Worm (Caenorhabditis elegans) whole organism, mixed stage, embryonic: Measurements from ENCODE around the gene srw-60.
A peak's percentile ranks its signal among the peaks of the same experiment; 100 is the strongest.

Experiments
- blmp-1 ChIP-seq: fragments of 150-350 bp; optimal IDR thresholded peaks from 2 replicates; lab custom pipeline; 2014; ENCODE audit warnings: missing biosample characterization, missing genetic modification characterization
- flh-1 ChIP-seq: fragments of 200-800 bp; sonication (Bioruptor generic); optimal IDR thresholded peaks from 2 replicates; lab custom pipeline; 2018; ENCODE audit warnings: mild to moderate bottlenecking, missing genetic modification characterization, moderate library complexity, missing compliant biosample characterization
- lin-13 ChIP-seq: fragments of 150-350 bp; optimal IDR thresholded peaks from 2 replicates; lab custom pipeline; 2014; ENCODE audit warnings: missing biosample characterization, missing genetic modification characterization
- mep-1 ChIP-seq: fragments of 150-350 bp; optimal IDR thresholded peaks from 2 replicates; lab custom pipeline; 2017; ENCODE audit warnings: missing biosample characterization, missing genetic modification reagents, missing genetic modification characterization, inconsistent platforms
- nhr-28 ChIP-seq: fragments of 150-350 bp; optimal IDR thresholded peaks from 2 replicates; lab custom pipeline; 2014; ENCODE audit warnings: missing biosample characterization, missing genetic modification characterization
- nhr-76 ChIP-seq: sonication (generic microtip); optimal IDR thresholded peaks from 2 replicates; lab custom pipeline; 2017; ENCODE audit warnings: missing biosample characterization, missing genetic modification characterization
- unc-39 ChIP-seq: fragments of 150-350 bp; optimal IDR thresholded peaks from 2 replicates; lab custom pipeline; 2014; ENCODE audit warnings: missing biosample characterization, missing genetic modification characterization
- unc-62 ChIP-seq: fragments of 150-350 bp; optimal IDR thresholded peaks from 2 replicates; lab custom pipeline; 2014; ENCODE audit warnings: missing biosample characterization, missing genetic modification reagents, missing genetic modification characterization

DNA sequence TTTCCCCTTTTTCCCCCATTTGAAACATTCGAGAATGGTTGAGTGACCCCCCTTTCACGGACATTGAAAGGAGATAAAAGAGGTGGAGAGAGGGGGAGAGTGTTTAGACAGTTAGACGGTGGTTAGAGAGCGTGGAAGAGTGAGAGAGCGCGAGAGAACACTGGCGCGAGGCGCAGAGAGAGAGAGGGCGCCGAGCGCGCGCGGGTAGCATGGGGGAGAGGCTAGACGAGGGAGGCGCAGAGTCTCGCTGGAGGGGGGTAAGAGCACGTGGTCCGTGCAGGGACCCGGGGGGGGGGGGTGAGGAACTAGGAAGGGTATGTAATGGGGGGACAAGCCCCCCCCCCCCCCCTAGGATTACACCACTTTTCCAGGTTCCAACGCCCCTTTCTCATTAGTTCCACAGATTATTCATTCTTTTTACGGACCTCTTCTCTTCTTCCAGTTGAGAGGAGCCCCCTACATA lies 15.6 kb downstream of the srw-60 start:
- TF ChIP-seq unc-39 (tag; lab: Kevin White, UChicago) (no peak), lin-13 (tag; lab: Kevin White, UChicago) (no peak), blmp-1 (tag; lab: Kevin White, UChicago) (peak; percentile 48), mep-1 (peak; percentile 60), flh-1 (GFP tag; lab: Kevin White, UChicago) (peak; percentile 15), unc-62 (GFP tag; lab: Kevin White, UChicago) (peak; percentile 51), nhr-76 (tag; lab: Kevin White, UChicago) (no peak), nhr-28 (no peak)
